Worm (Caenorhabditis elegans) whole organism, mixed stage, embryonic: ENCODE measurements around the gene B0507.2.

Source experiments
- ceh-43 ChIP-seq: fragments of 200-800 bp; sonication (Bioruptor generic); optimal IDR thresholded peaks from 2 replicates; lab custom pipeline; 2018; ENCODE audit warnings: mild to moderate bottlenecking, missing genetic modification characterization, moderate library complexity, missing compliant biosample characterization
- ces-1 ChIP-seq: fragments of 150-350 bp; optimal IDR thresholded peaks from 2 replicates; lab custom pipeline; 2014; ENCODE audit warnings: missing biosample characterization, missing genetic modification reagents, missing genetic modification characterization
- elt-1 ChIP-seq: sonication (generic microtip); optimal IDR thresholded peaks from 2 replicates; lab custom pipeline; 2017; ENCODE audit warnings: missing genetic modification characterization, mild to moderate bottlenecking, missing compliant biosample characterization, antibody characterized with exemption, moderate library complexity, borderline replicate concordance; ENCODE audit not compliant: insufficient read depth
- lsy-2 ChIP-seq: fragments of 150-350 bp; optimal IDR thresholded peaks from 2 replicates; lab custom pipeline; 2014; ENCODE audit warnings: missing biosample characterization, missing genetic modification characterization
- nhr-12 ChIP-seq: fragments of 150-350 bp; optimal IDR thresholded peaks from 2 replicates; lab custom pipeline; 2014; ENCODE audit warnings: missing biosample characterization, missing genetic modification characterization
- nhr-237 ChIP-seq: fragments of 150-350 bp; optimal IDR thresholded peaks from 2 replicates; lab custom pipeline; 2014; ENCODE audit warnings: missing biosample characterization, missing genetic modification characterization
- nhr-76 ChIP-seq: sonication (generic microtip); optimal IDR thresholded peaks from 2 replicates; lab custom pipeline; 2017; ENCODE audit warnings: missing biosample characterization, missing genetic modification characterization
- pha-4 ChIP-seq: fragments of 150-350 bp; optimal IDR thresholded peaks from 2 replicates; lab custom pipeline; 2018; ENCODE audit warnings: missing biosample characterization, missing genetic modification reagents, missing genetic modification characterization
- snpc-4 ChIP-seq: fragments of 150-350 bp; optimal IDR thresholded peaks from 2 replicates; lab custom pipeline; 2014; ENCODE audit warnings: missing biosample characterization, missing genetic modification characterization
- unc-39 ChIP-seq: fragments of 150-350 bp; optimal IDR thresholded peaks from 2 replicates; lab custom pipeline; 2014; ENCODE audit warnings: missing biosample characterization, missing genetic modification characterization
- unc-62 ChIP-seq: fragments of 150-350 bp; optimal IDR thresholded peaks from 2 replicates; lab custom pipeline; 2014; ENCODE audit warnings: missing biosample characterization, missing genetic modification reagents, missing genetic modification characterization

DNA sequence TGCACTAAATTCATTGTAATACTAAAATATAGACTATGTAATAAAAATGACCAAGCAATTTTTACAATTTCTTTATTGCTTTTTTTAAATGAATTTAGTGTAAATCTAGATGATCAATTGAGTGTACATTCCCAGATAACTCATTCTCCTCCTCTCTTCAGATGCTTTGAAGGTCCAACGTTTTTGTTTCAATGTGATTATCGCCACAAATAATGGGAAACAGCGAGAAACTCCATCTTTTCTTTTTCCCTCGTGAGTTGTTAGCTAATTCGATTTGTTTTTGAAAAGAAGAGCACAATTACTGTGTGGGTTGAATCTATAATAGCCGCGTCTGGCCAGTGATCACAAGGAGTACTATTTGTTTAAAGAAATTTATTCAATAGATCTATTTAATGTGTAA, 30.9 kb downstream of the B0507.2 start:
- TF ChIP-seq elt-1 (no peak), snpc-4 (tag; lab: Kevin White, UChicago) (no peak), lsy-2 (no peak), nhr-76 (no peak), ces-1 (GFP tag; lab: Kevin White, UChicago) (peak; percentile 95), nhr-237 (tag; lab: Kevin White, UChicago) (no peak), pha-4 (tag; lab: Kevin White, UChicago) (no peak), ceh-43 (GFP tag; lab: Kevin White, UChicago) (no peak), unc-62 (no peak), nhr-12 (tag; lab: Kevin White, UChicago) (no peak), unc-39 (tag; lab: Kevin White, UChicago) (no peak)
